Worm (Caenorhabditis elegans) whole organism, L4 larva: ENCODE data around the gene npr-13.
A peak's percentile ranks its signal among the peaks of the same experiment; 100 is the strongest.

Source experiments
- F37D6.2 ChIP-seq: sonication (generic microtip); optimal IDR thresholded peaks from 2 replicates; lab custom pipeline; 2016; ENCODE audit warnings: mild to moderate bottlenecking, missing genetic modification characterization, missing compliant biosample characterization
- T20F7.1 ChIP-seq: fragments of 200-800 bp; sonication (Bioruptor generic); optimal IDR thresholded peaks from 2 replicates; lab custom pipeline; 2018; ENCODE audit warnings: mild to moderate bottlenecking, missing genetic modification characterization, missing compliant biosample characterization
- Y48G9A.11 ChIP-seq: fragments of 200-800 bp; sonication (Bioruptor generic); IDR thresholded peaks from 2 replicates; pipeline ENCODE4 v1.3.6; 2022; ENCODE audit warnings: missing genetic modification reagents, missing genetic modification characterization, missing compliant biosample characterization
- Y5F2A.4 ChIP-seq: fragments of 200-800 bp; sonication (Bioruptor generic); optimal IDR thresholded peaks from 2 replicates; lab custom pipeline; 2018; ENCODE audit warnings: mild to moderate bottlenecking, missing genetic modification characterization, missing compliant biosample characterization
- ZK337.2 ChIP-seq: fragments of 200-800 bp; sonication (Bioruptor generic); IDR thresholded peaks from 2 replicates; pipeline ENCODE4 v1.3.6; 2022; ENCODE audit warnings: missing genetic modification reagents, missing genetic modification characterization, missing compliant biosample characterization
- aha-1 ChIP-seq: fragments of 150-350 bp; peaks from one replicate; lab custom pipeline; 2014; ENCODE audit warnings: missing biosample characterization, missing genetic modification characterization
- ama-1 ChIP-seq: fragments of 150-350 bp; optimal IDR thresholded peaks from 2 replicates; lab custom pipeline; 2014; ENCODE audit warnings: inconsistent platforms, mixed read lengths
- attf-4 ChIP-seq: sonication (generic microtip); optimal IDR thresholded peaks from 3 replicates; lab custom pipeline; 2017; ENCODE audit warnings: missing biosample characterization, missing genetic modification characterization
- ceh-28 ChIP-seq: fragments of 150-350 bp; optimal IDR thresholded peaks from 2 replicates; lab custom pipeline; 2014; ENCODE audit warnings: missing biosample characterization, missing genetic modification reagents, missing genetic modification characterization
- ceh-32 ChIP-seq: sonication (generic microtip); optimal IDR thresholded peaks from 2 replicates; lab custom pipeline; 2016; ENCODE audit warnings: mild to moderate bottlenecking, missing genetic modification characterization, missing compliant biosample characterization; ENCODE audit not compliant: poor library complexity
- ceh-62 ChIP-seq: sonication (generic microtip); optimal IDR thresholded peaks from 2 replicates; lab custom pipeline; 2017; ENCODE audit warnings: missing biosample characterization, missing genetic modification characterization
- ces-1 ChIP-seq: fragments of 150-350 bp; sonication (generic microtip); optimal IDR thresholded peaks from 4 replicates; lab custom pipeline; 2014; ENCODE audit warnings: missing biosample characterization, missing genetic modification reagents, missing genetic modification characterization
- cey-2 ChIP-seq: sonication (generic microtip); optimal IDR thresholded peaks from 3 replicates; lab custom pipeline; 2017; ENCODE audit warnings: missing genetic modification characterization, mild to moderate bottlenecking, missing compliant biosample characterization, antibody characterized with exemption, borderline replicate concordance; ENCODE audit not compliant: insufficient read depth
- ctbp-1 ChIP-seq: fragments of 200-800 bp; sonication (Bioruptor generic); IDR thresholded peaks from 2 replicates; pipeline ENCODE4 v1.3.6; 2022; ENCODE audit warnings: missing genetic modification reagents, missing genetic modification characterization, missing compliant biosample characterization
- daf-16 ChIP-seq, 3 experiments: sonication (generic microtip); optimal IDR thresholded peaks; 2 replicates each; lab custom pipeline; 2016 to 2017; ENCODE audit warnings: missing genetic modification characterization in 3 of 3, missing genetic modification reagents in 3 of 3, mild to moderate bottlenecking in 2 of 3, missing compliant biosample characterization in 2 of 3, missing biosample characterization in 1 of 3, moderate library complexity in 1 of 3
- daf-8 ChIP-seq: fragments of 200-800 bp; sonication (Bioruptor generic); IDR thresholded peaks from 2 replicates; pipeline ENCODE4 v1.3.6; 2022; ENCODE audit warnings: missing genetic modification characterization, missing compliant biosample characterization
- dmd-9 ChIP-seq: fragments of 200-800 bp; sonication (Bioruptor generic); IDR thresholded peaks from 2 replicates; pipeline ENCODE4 v1.3.6; 2022; ENCODE audit warnings: missing genetic modification reagents, missing genetic modification characterization, missing compliant biosample characterization
- dve-1 ChIP-seq: sonication (generic microtip); optimal IDR thresholded peaks from 2 replicates; lab custom pipeline; 2017; ENCODE audit warnings: antibody characterized with exemption, mild to moderate bottlenecking, missing genetic modification characterization, missing compliant biosample characterization; ENCODE audit not compliant: insufficient read depth
- egl-27 ChIP-seq: sonication (generic microtip); optimal IDR thresholded peaks from 3 replicates; lab custom pipeline; 2017; ENCODE audit warnings: missing biosample characterization, missing genetic modification reagents, missing genetic modification characterization
- egl-43 ChIP-seq: fragments of 200-800 bp; sonication (Bioruptor generic); IDR thresholded peaks from 2 replicates; pipeline ENCODE4 v1.3.6; 2022; ENCODE audit warnings: missing genetic modification reagents, missing genetic modification characterization, missing compliant biosample characterization
- fos-1 ChIP-seq: fragments of 150-350 bp; optimal IDR thresholded peaks from 2 replicates; lab custom pipeline; 2014; ENCODE audit warnings: missing biosample characterization, missing genetic modification characterization
- gei-8 ChIP-seq: fragments of 200-800 bp; sonication (Bioruptor generic); optimal IDR thresholded peaks from 2 replicates; lab custom pipeline; 2018; ENCODE audit warnings: mild to moderate bottlenecking, missing genetic modification characterization, missing compliant biosample characterization
- hlh-11 ChIP-seq: fragments of 200-800 bp; sonication (Bioruptor generic); optimal IDR thresholded peaks from 2 replicates; lab custom pipeline; 2018; ENCODE audit warnings: mild to moderate bottlenecking, missing genetic modification characterization, missing compliant biosample characterization
- jun-1 ChIP-seq: fragments of 150-350 bp; optimal IDR thresholded peaks from 2 replicates; lab custom pipeline; 2014; ENCODE audit warnings: missing biosample characterization, missing genetic modification reagents, missing genetic modification characterization
- lim-7 ChIP-seq: fragments of 200-800 bp; sonication (Bioruptor generic); IDR thresholded peaks from 2 replicates; pipeline ENCODE4 v1.3.6; 2022; ENCODE audit warnings: missing genetic modification characterization, missing compliant biosample characterization
- lin-13 ChIP-seq: fragments of 150-350 bp; optimal IDR thresholded peaks from 2 replicates; lab custom pipeline; 2014; ENCODE audit warnings: missing biosample characterization, missing genetic modification reagents, missing genetic modification characterization
- lin-15B ChIP-seq: fragments of 150-350 bp; sonication (generic microtip); optimal IDR thresholded peaks from 3 replicates; lab custom pipeline; 2014; ENCODE audit warnings: missing biosample characterization, missing genetic modification characterization
- lin-29 ChIP-seq: fragments of 200-800 bp; sonication (Bioruptor generic); IDR thresholded peaks from 2 replicates; pipeline ENCODE4 v1.3.6; 2022; ENCODE audit warnings: missing genetic modification reagents, missing genetic modification characterization, missing compliant biosample characterization
- lsy-2 ChIP-seq, 2 experiments: fragments of 150-350 bp in 1 of 2; sonication (generic microtip) in 1 of 2; optimal IDR thresholded peaks; 2 replicates each; lab custom pipeline; 2014 to 2017; ENCODE audit warnings: missing biosample characterization in 2 of 2, missing genetic modification characterization in 2 of 2
- mdl-1 ChIP-seq, 2 experiments: fragments of 150-350 bp in 1 of 2; sonication (generic microtip) in 1 of 2; optimal IDR thresholded peaks; 2 replicates each; lab custom pipeline; 2014 to 2017; ENCODE audit warnings: missing biosample characterization in 2 of 2, missing genetic modification characterization in 2 of 2
- mdt-29 ChIP-seq: fragments of 200-800 bp; sonication (Bioruptor generic); IDR thresholded peaks from 2 replicates; pipeline ENCODE4 v1.3.6; 2022; ENCODE audit warnings: missing genetic modification reagents, missing genetic modification characterization, missing compliant biosample characterization
- mes-2 ChIP-seq: sonication (generic microtip); optimal IDR thresholded peaks from 2 replicates; lab custom pipeline; 2016; ENCODE audit warnings: missing genotype, mild to moderate bottlenecking, missing genetic modification characterization, missing compliant biosample characterization; ENCODE audit not compliant: poor library complexity, severe bottlenecking
- mxl-2 ChIP-seq: fragments of 200-800 bp; sonication (Bioruptor generic); conservative IDR thresholded peaks from 2 replicates; pipeline ENCODE4 v1.3.6; 2022; ENCODE audit warnings: missing genetic modification reagents, missing genetic modification characterization, missing compliant biosample characterization
- nhr-10 ChIP-seq: fragments of 150-350 bp; optimal IDR thresholded peaks from 2 replicates; lab custom pipeline; 2014; ENCODE audit warnings: missing biosample characterization, missing genetic modification characterization
- nhr-102 ChIP-seq: sonication (generic microtip); optimal IDR thresholded peaks from 2 replicates; lab custom pipeline; 2016; ENCODE audit warnings: mild to moderate bottlenecking, missing genetic modification characterization, moderate library complexity, missing compliant biosample characterization
- nhr-11 ChIP-seq: fragments of 150-350 bp; optimal IDR thresholded peaks from 2 replicates; lab custom pipeline; 2014; ENCODE audit warnings: missing biosample characterization, missing genetic modification characterization
- nhr-237 ChIP-seq: sonication (generic microtip); optimal IDR thresholded peaks from 2 replicates; lab custom pipeline; 2017; ENCODE audit warnings: missing biosample characterization, missing genetic modification characterization
- nhr-76 ChIP-seq: fragments of 150-350 bp; optimal IDR thresholded peaks from 2 replicates; lab custom pipeline; 2014; ENCODE audit warnings: missing biosample characterization, missing genetic modification characterization
- nhr-77 ChIP-seq: fragments of 150-350 bp; optimal IDR thresholded peaks from 2 replicates; lab custom pipeline; 2014; ENCODE audit warnings: missing biosample characterization, missing genetic modification characterization
- pha-4 ChIP-seq, 2 experiments: fragments of 150-350 bp in 1 of 2; fragments of 200-800 bp in 1 of 2; sonication (Bioruptor generic) in 1 of 2; IDR thresholded peaks in 1 of 2; optimal IDR thresholded peaks in 1 of 2; 2 replicates each; pipeline versions ENCODE4 v1.3.6 to Lab custom; 2014 to 2022; ENCODE audit warnings: missing genetic modification characterization in 2 of 2, missing genetic modification reagents in 2 of 2, missing biosample characterization in 1 of 2, missing compliant biosample characterization in 1 of 2
- php-3 ChIP-seq: fragments of 200-800 bp; sonication (Bioruptor generic); IDR thresholded peaks from 2 replicates; pipeline ENCODE4 v1.3.6; 2022; ENCODE audit warnings: missing genetic modification reagents, missing genetic modification characterization, missing compliant biosample characterization
- rbr-2 ChIP-seq: sonication (generic microtip); optimal IDR thresholded peaks from 2 replicates; lab custom pipeline; 2016; ENCODE audit warnings: missing genotype, missing genetic modification characterization, missing compliant biosample characterization
- saeg-2 ChIP-seq: fragments of 200-800 bp; sonication (Bioruptor generic); IDR thresholded peaks from 2 replicates; pipeline ENCODE4 v1.3.6; 2022; ENCODE audit warnings: missing genetic modification reagents, missing genetic modification characterization, missing compliant biosample characterization
- skn-1 ChIP-seq: fragments of 150-350 bp; optimal IDR thresholded peaks from 2 replicates; lab custom pipeline; 2014; ENCODE audit warnings: missing biosample characterization, missing genetic modification characterization
- tra-1 ChIP-seq: fragments of 200-800 bp; sonication (Bioruptor generic); IDR thresholded peaks from 2 replicates; pipeline ENCODE4 v1.3.6; 2022; ENCODE audit warnings: missing genetic modification reagents, missing genetic modification characterization, missing compliant biosample characterization
- unc-39 ChIP-seq: sonication (generic microtip); optimal IDR thresholded peaks from 2 replicates; lab custom pipeline; 2017; ENCODE audit warnings: missing biosample characterization, missing genetic modification characterization
- zfp-3 ChIP-seq: fragments of 200-800 bp; sonication (Bioruptor generic); conservative IDR thresholded peaks from 2 replicates; pipeline ENCODE4 v1.3.6; 2022; ENCODE audit warnings: missing genetic modification reagents, missing genetic modification characterization, missing compliant biosample characterization
- ztf-11 ChIP-seq: fragments of 150-350 bp; optimal IDR thresholded peaks from 2 replicates; lab custom pipeline; 2014; ENCODE audit warnings: missing biosample characterization, missing genetic modification characterization

Gene npr-13

DNA sequence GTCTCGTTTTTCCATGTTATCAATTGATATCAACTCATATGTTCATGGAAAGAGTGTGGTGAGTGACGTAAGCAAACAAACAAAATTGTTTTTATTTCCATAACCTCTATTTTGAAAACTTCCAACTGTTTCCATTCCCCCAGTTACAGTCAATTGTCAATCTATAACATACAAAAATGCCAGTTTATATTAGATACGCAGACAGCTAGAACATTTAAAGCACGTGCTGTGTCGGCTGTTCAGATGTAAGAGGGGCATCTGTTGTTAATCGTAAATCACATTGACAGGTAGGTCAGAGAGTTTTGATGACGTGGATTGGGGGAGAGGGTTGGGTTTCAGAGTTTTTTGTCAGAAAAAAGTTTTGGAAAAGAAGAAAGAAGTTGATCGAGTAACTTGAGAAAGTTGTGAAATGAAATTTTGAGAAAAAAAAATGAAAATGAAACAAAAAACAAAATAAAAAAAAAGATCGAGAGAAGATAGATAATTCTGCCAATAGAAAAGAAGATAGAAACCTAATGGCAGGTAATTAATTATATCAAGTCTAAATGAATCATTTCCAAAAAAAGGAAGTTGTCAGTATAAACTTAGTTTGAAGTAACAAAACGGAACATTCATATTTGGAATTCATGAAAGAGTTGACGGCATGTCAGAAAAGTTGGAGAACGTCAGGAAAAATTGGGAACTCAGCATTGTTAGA, 9.7 kb downstream of the npr-13 start (continued):
- TF ChIP-seq hlh-11 (tag; lab: Kevin White, UChicago): peak; percentile 96
- TF ChIP-seq ctbp-1 (GFP tag; lab: Robert Waterston, UW): peak; percentile 35; the same call in 1 of the 2 replicates
- 0 out of 2 replicates have a peak, but pooled peaks have one; percentile 43 for TF ChIP-seq mxl-2
- no peak for TF ChIP-seq ama-1 (lab: Kevin White, UChicago)
- TF ChIP-seq dmd-9 (GFP tag; lab: Robert Waterston, UW): no peak
- peak in 1 of 2 experiments; percentile 52 for TF ChIP-seq daf-16 (GFP tag; optimal IDR thresholded peaks at IDR 0.05; lab: Kevin White, UChicago)
- peak; percentile 93 for TF ChIP-seq daf-16 (tag; optimal IDR thresholded peaks at IDR 0.05; lab: Kevin White, UChicago)
- peak; percentile 44 for TF ChIP-seq mes-2 (tag; lab: Kevin White, UChicago)
- no peak for TF ChIP-seq attf-4
- no peak for TF ChIP-seq unc-39 (tag; lab: Kevin White, UChicago)
- no peak for TF ChIP-seq jun-1 (tag; lab: Kevin White, UChicago)
- TF ChIP-seq zfp-3 (GFP tag; lab: Robert Waterston, UW): no peak
- TF ChIP-seq nhr-77 (tag; lab: Kevin White, UChicago): peak; percentile 53
- no peak for TF ChIP-seq egl-27
- TF ChIP-seq nhr-10 (tag; lab: Kevin White, UChicago): no peak
- TF ChIP-seq egl-43 (GFP tag; lab: Robert Waterston, UW): no peak
- TF ChIP-seq daf-8 (GFP tag; lab: Robert Waterston, UW): no peak
- no peak for TF ChIP-seq ces-1 (GFP tag; lab: Kevin White, UChicago)
- TF ChIP-seq nhr-11 (tag; lab: Kevin White, UChicago): peak; percentile 73
- TF ChIP-seq lin-29 (GFP tag; lab: Robert Waterston, UW): no peak
- TF ChIP-seq F37D6.2 (tag; lab: Kevin White, UChicago): no peak
- TF ChIP-seq dve-1 (tag; lab: Kevin White, UChicago): peak; percentile 95
- 0 out of 2 replicates have a peak, but pooled peaks have one; percentile 8 for TF ChIP-seq pha-4 (GFP tag; IDR thresholded peaks at IDR 0.05; lab: Robert Waterston, UW)
- peak; percentile 53 for TF ChIP-seq pha-4 (tag; optimal IDR thresholded peaks at IDR 0.05; lab: Kevin White, UChicago)
- peak; percentile 85 for TF ChIP-seq cey-2 (tag; lab: Kevin White, UChicago)
- TF ChIP-seq gei-8 (GFP tag; lab: Kevin White, UChicago): peak; percentile 43
- peak; percentile 87 for TF ChIP-seq mdt-29
- TF ChIP-seq aha-1 (tag; lab: Kevin White, UChicago): peak; percentile 75
- peak; percentile 24 for TF ChIP-seq rbr-2
- peak; percentile 90 for TF ChIP-seq tra-1 (GFP tag; lab: Robert Waterston, UW)
- no peak for TF ChIP-seq fos-1 (tag; lab: Kevin White, UChicago)
- TF ChIP-seq skn-1 (tag; lab: Kevin White, UChicago): no peak
- no peak for TF ChIP-seq lim-7 (GFP tag; lab: Robert Waterston, UW)
- TF ChIP-seq ceh-28 (tag; lab: Kevin White, UChicago): no peak
- TF ChIP-seq saeg-2: no peak
- no peak for TF ChIP-seq nhr-76 (tag; lab: Kevin White, UChicago)
- TF ChIP-seq ZK337.2 (GFP tag; lab: Robert Waterston, UW): no peak
- peak; percentile 90 for TF ChIP-seq php-3 (GFP tag; lab: Robert Waterston, UW)
- TF ChIP-seq mdl-1 (tag; optimal IDR thresholded peaks at IDR 0.05; lab: Kevin White, UChicago): peak; percentile 67 to 96
- peak; percentile 75 for TF ChIP-seq lin-13
- no peak for TF ChIP-seq lin-15B (tag; lab: Kevin White, UChicago)
- TF ChIP-seq nhr-237 (tag; lab: Kevin White, UChicago): no peak
- TF ChIP-seq ceh-32 (tag; lab: Kevin White, UChicago): no peak
- peak; percentile 51 for TF ChIP-seq nhr-102 (tag; lab: Kevin White, UChicago)
- TF ChIP-seq Y5F2A.4 (GFP tag; lab: Kevin White, UChicago): no peak
- no peak for TF ChIP-seq ztf-11 (tag; lab: Kevin White, UChicago)
- TF ChIP-seq lsy-2 (tag; optimal IDR thresholded peaks at IDR 0.05; lab: Kevin White, UChicago): peak in 1 of 2 experiments; percentile 67
- no peak for TF ChIP-seq ceh-62 (tag; lab: Kevin White, UChicago)
- no peak for TF ChIP-seq Y48G9A.11 (GFP tag; lab: Robert Waterston, UW)
- peak; percentile 69 for TF ChIP-seq T20F7.1 (GFP tag; lab: Kevin White, UChicago)
